Fruit fly (Drosophila melanogaster): ENCODE measurements around the gene CG2201.
A peak's percentile ranks its signal among the peaks of the same experiment; 100 is the strongest.

CG2201 gene

dm6 chr2L:21629149-21629813, 5.4 kb upstream of the CG2201 start (continued):
- peak; percentile 94 for TF ChIP-seq rib (GFP tag; IDR thresholded peaks at IDR 0.05)
- peak; percentile 97 for TF ChIP-seq CG10321 (GFP tag; IDR thresholded peaks at IDR 0.05)
- TF ChIP-seq wor (GFP tag; IDR thresholded peaks at IDR 0.05): no peak
- TF ChIP-seq otp (GFP tag; IDR thresholded peaks at IDR 0.05): 0 out of 3 replicates have a peak, but pooled peaks have one; percentile 34
- TF ChIP-seq CG1832 (GFP tag; optimal IDR thresholded peaks at IDR 0.05): peak; percentile 93
- TF ChIP-seq CG13624 (GFP tag; optimal IDR thresholded peaks at IDR 0.05): peak; percentile 74
- no peak for TF ChIP-seq CG17359 (tag; optimal IDR thresholded peaks at IDR 0.05)
- TF ChIP-seq pnt (GFP tag; optimal IDR thresholded peaks at IDR 0.05): no peak
- no peak for TF ChIP-seq Side (GFP tag; optimal IDR thresholded peaks at IDR 0.05)
- no peak for TF ChIP-seq crol (GFP tag; IDR thresholded peaks at IDR 0.05)
- peak; percentile 94 for TF ChIP-seq CG32767 (GFP tag; IDR thresholded peaks at IDR 0.05)
- TF ChIP-seq nerfin-1 (tag; optimal IDR thresholded peaks at IDR 0.05): peak; percentile 22
- TF ChIP-seq YL-1 (GFP tag; optimal IDR thresholded peaks at IDR 0.05): peak; percentile 68
- peak; percentile 84 for TF ChIP-seq Med (GFP tag)
- TF ChIP-seq sd (tag; optimal IDR thresholded peaks at IDR 0.05): peak; percentile 61
- no peak for TF ChIP-seq CG2120 (GFP tag; optimal IDR thresholded peaks at IDR 0.05)
- TF ChIP-seq Stat92E (GFP tag; optimal IDR thresholded peaks at IDR 0.05): peak in 1 of 3 experiments; percentile 54
- TF ChIP-seq HHEX (GFP tag; optimal IDR thresholded peaks at IDR 0.05): no peak
- TF ChIP-seq inv (GFP tag; IDR thresholded peaks at IDR 0.05; ENCODE audit: partially characterized antibody): no peak
- TF ChIP-seq Asciz (GFP tag; optimal IDR thresholded peaks at IDR 0.05): no peak
- 0 out of 2 replicates have a peak, but pooled peaks have one; percentile 5 for TF ChIP-seq ara (GFP tag; IDR thresholded peaks at IDR 0.05)
- no peak for TF ChIP-seq CG8290 (GFP tag; optimal IDR thresholded peaks at IDR 0.05)
- peak in 1 of 2 experiments; percentile 73 for TF ChIP-seq CG8290 (tag; optimal IDR thresholded peaks at IDR 0.05)
- TF ChIP-seq CG1024 (GFP tag; IDR thresholded peaks at IDR 0.05): no peak
- TF ChIP-seq CG12769 (tag; optimal IDR thresholded peaks at IDR 0.05): peak; percentile 39
- no peak for TF ChIP-seq lab (GFP tag; optimal IDR thresholded peaks at IDR 0.05)
- TF ChIP-seq insv (GFP tag; optimal IDR thresholded peaks at IDR 0.05): no peak
- peak; percentile 15 for TF ChIP-seq sug (tag; optimal IDR thresholded peaks at IDR 0.05)
- TF ChIP-seq CG9932 (GFP tag; IDR thresholded peaks at IDR 0.05): peak; percentile 6; the same call in 1 of the 2 replicates
- TF ChIP-seq her (GFP tag; optimal IDR thresholded peaks at IDR 0.05): no peak
- peak; percentile 47; the same call in 1 of the 2 replicates for TF ChIP-seq sob (GFP tag; IDR thresholded peaks at IDR 0.05)
- TF ChIP-seq Sry-β (GFP tag; optimal IDR thresholded peaks at IDR 0.05): no peak
- TF ChIP-seq NK7.1 (GFP tag; optimal IDR thresholded peaks at IDR 0.05): peak; percentile 40
- TF ChIP-seq E2f1 (GFP tag; IDR thresholded peaks at IDR 0.05): peak; percentile 49; the same call in 1 of the 2 replicates
- TF ChIP-seq CG11560 (tag; IDR thresholded peaks at IDR 0.05): no peak
- peak; percentile 64 for TF ChIP-seq D19B (GFP tag; optimal IDR thresholded peaks at IDR 0.05)
- TF ChIP-seq pfk (GFP tag; optimal IDR thresholded peaks at IDR 0.05): peak; percentile 49
- no peak for TF ChIP-seq B-H1 (GFP tag; IDR thresholded peaks at IDR 0.05)
- peak; percentile 25 for TF ChIP-seq CG11504 (tag; optimal IDR thresholded peaks at IDR 0.05)
- no peak for TF ChIP-seq Optix (GFP tag; IDR thresholded peaks at IDR 0.05)
- TF ChIP-seq Awh (GFP tag; IDR thresholded peaks at IDR 0.05): no peak
- peak; percentile 57; the same call in 1 of the 3 replicates for TF ChIP-seq CG2199 (GFP tag; IDR thresholded peaks at IDR 0.05)
- no peak for TF ChIP-seq prd (optimal IDR thresholded peaks at IDR 0.05)
- 0 out of 3 replicates have a peak, but pooled peaks have one; percentile 13 for TF ChIP-seq prd (GFP tag; IDR thresholded peaks at IDR 0.05)
- TF ChIP-seq Nf-YB (GFP tag; optimal IDR thresholded peaks at IDR 0.05): peak; percentile 19
- peak in 1 of 2 experiments; percentile 1 for TF ChIP-seq Trl (optimal IDR thresholded peaks at IDR 0.05)
- no peak for TF ChIP-seq Trl (GFP tag; optimal IDR thresholded peaks at IDR 0.05)
- peak; percentile 48 for TF ChIP-seq oc (tag; optimal IDR thresholded peaks at IDR 0.05)
- peak; percentile 97 for TF ChIP-seq cg (GFP tag; optimal IDR thresholded peaks at IDR 0.05)
- TF ChIP-seq gsb-n (tag; optimal IDR thresholded peaks at IDR 0.05): peak; percentile 18

Data from whole organism, embryonic.